Worm (Caenorhabditis elegans) whole organism, late embryonic: ENCODE data around the gene F32H5.3.

ENCODE experiments used
- K02D7.2 ChIP-seq: sonication (generic microtip); optimal IDR thresholded peaks from 2 replicates; lab custom pipeline; 2017; ENCODE audit warnings: mild to moderate bottlenecking, missing genetic modification characterization, missing compliant biosample characterization
- ama-1 ChIP-seq: fragments of 150-350 bp; optimal IDR thresholded peaks from 2 replicates; lab custom pipeline; 2014
- ceh-24 ChIP-seq: sonication (generic microtip); optimal IDR thresholded peaks from 2 replicates; lab custom pipeline; 2016; ENCODE audit warnings: mild to moderate bottlenecking, missing genetic modification characterization, missing compliant biosample characterization
- ceh-6 ChIP-seq: fragments of 200-800 bp; sonication (Bioruptor generic); optimal IDR thresholded peaks from 2 replicates; lab custom pipeline; 2018; ENCODE audit warnings: mild to moderate bottlenecking, missing genetic modification characterization, missing compliant biosample characterization
- dve-1 ChIP-seq: sonication (generic microtip); optimal IDR thresholded peaks from 2 replicates; lab custom pipeline; 2017; ENCODE audit warnings: antibody characterized with exemption, mild to moderate bottlenecking, missing genetic modification characterization, missing compliant biosample characterization
- ets-4 ChIP-seq: sonication (generic microtip); optimal IDR thresholded peaks from 2 replicates; lab custom pipeline; 2016; ENCODE audit warnings: missing genetic modification characterization, missing compliant biosample characterization
- hlh-30 ChIP-seq: sonication (generic microtip); optimal IDR thresholded peaks from 2 replicates; lab custom pipeline; 2017; ENCODE audit warnings: antibody characterized with exemption, missing genetic modification characterization, missing compliant biosample characterization; ENCODE audit not compliant: insufficient read depth
- mec-3 ChIP-seq: sonication (generic microtip); optimal IDR thresholded peaks from 2 replicates; lab custom pipeline; 2016; ENCODE audit warnings: borderline replicate concordance, missing genetic modification characterization, missing compliant biosample characterization
- nhr-11 ChIP-seq: fragments of 150-350 bp; optimal IDR thresholded peaks from 2 replicates; lab custom pipeline; 2014; ENCODE audit warnings: missing biosample characterization, missing genetic modification characterization
- pha-4 ChIP-seq: fragments of 150-350 bp; optimal IDR thresholded peaks from 2 replicates; lab custom pipeline; 2018; ENCODE audit warnings: missing biosample characterization, missing genetic modification reagents, missing genetic modification characterization
- sdc-2 ChIP-seq: sonication (generic microtip); optimal IDR thresholded peaks from 2 replicates; lab custom pipeline; 2016; ENCODE audit warnings: missing genotype, missing genetic modification characterization, missing compliant biosample characterization
- unc-3 ChIP-seq, 2 experiments: fragments of 200-800 bp in 1 of 2; sonication (Bioruptor generic) in 1 of 2; sonication (generic microtip) in 1 of 2; conservative IDR thresholded peaks in 1 of 2; optimal IDR thresholded peaks in 1 of 2; 2 replicates each; pipeline versions ENCODE4 v1.3.6 to Lab custom; 2016 to 2022; ENCODE audit warnings: missing compliant biosample characterization in 2 of 2, missing genetic modification characterization in 2 of 2, missing genetic modification reagents in 1 of 2
- unc-42 ChIP-seq: sonication (generic microtip); optimal IDR thresholded peaks from 2 replicates; lab custom pipeline; 2016; ENCODE audit warnings: missing genotype, missing genetic modification characterization, missing compliant biosample characterization
- unc-86 ChIP-seq: sonication (generic microtip); optimal IDR thresholded peaks from 2 replicates; lab custom pipeline; 2016; ENCODE audit warnings: missing genetic modification characterization, missing compliant biosample characterization

DNA sequence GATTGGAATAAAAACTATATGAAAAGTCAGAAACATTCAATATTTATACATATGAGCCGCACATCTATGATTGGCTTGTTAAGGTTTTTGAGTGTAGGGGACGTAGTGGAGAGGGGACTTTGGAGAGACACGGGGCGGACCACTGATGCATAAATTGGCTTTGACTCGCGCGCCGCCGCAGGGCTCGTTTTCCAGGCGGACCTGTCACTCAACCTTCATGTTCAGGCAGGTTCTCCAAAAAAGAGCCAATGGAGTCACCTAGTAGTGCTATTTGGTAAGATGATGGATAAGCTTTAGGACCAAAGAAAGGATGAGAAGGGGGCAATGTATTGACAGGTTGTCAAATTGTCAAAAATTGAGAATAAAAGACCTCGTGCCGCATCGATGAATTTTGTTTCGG lies 35.8 kb downstream of the F32H5.3 start:
- no peak for TF ChIP-seq ceh-6 (GFP tag; lab: Kevin White, UChicago)
- TF ChIP-seq hlh-30 (tag; lab: Kevin White, UChicago), result no peak
- TF ChIP-seq unc-42 (tag; lab: Kevin White, UChicago), result peak; percentile 18
- TF ChIP-seq pha-4, result no peak
- no peak for TF ChIP-seq nhr-11 (tag; lab: Kevin White, UChicago)
- TF ChIP-seq sdc-2 (tag; lab: Kevin White, UChicago), result no peak
- TF ChIP-seq unc-3 (GFP tag; conservative IDR thresholded peaks at IDR 0.05; lab: Robert Waterston, UW), result no peak
- no peak for TF ChIP-seq unc-3 (tag; optimal IDR thresholded peaks at IDR 0.05; lab: Kevin White, UChicago)
- no peak for TF ChIP-seq ets-4
- TF ChIP-seq mec-3 (tag; lab: Kevin White, UChicago), result no peak
- TF ChIP-seq unc-86, result no peak
- no peak for TF ChIP-seq dve-1 (tag; lab: Kevin White, UChicago)
- TF ChIP-seq ceh-24 (tag; lab: Kevin White, UChicago), result no peak
- TF ChIP-seq ama-1 (lab: Kevin White, UChicago), result no peak
- no peak for TF ChIP-seq K02D7.2
